Worm (Caenorhabditis elegans) whole organism, late embryonic: Measurements from ENCODE around the gene ptr-4.

Source experiments
- C38D4.7 ChIP-seq: fragments of 200-800 bp; sonication (Bioruptor generic); optimal IDR thresholded peaks from 2 replicates; lab custom pipeline; 2018; ENCODE audit warnings: mild to moderate bottlenecking, missing genetic modification characterization, moderate library complexity, missing compliant biosample characterization
- F13H6.1 ChIP-seq: sonication (generic microtip); optimal IDR thresholded peaks from 2 replicates; lab custom pipeline; 2016; ENCODE audit warnings: missing genetic modification characterization, missing compliant biosample characterization
- T23F11.4 ChIP-seq: fragments of 200-800 bp; sonication (Bioruptor generic); optimal IDR thresholded peaks from 2 replicates; lab custom pipeline; 2018; ENCODE audit warnings: mild to moderate bottlenecking, missing genetic modification characterization, missing compliant biosample characterization
- Y22D7AL.16 ChIP-seq: sonication (generic microtip); optimal IDR thresholded peaks from 2 replicates; lab custom pipeline; 2016; ENCODE audit warnings: missing genetic modification characterization, missing compliant biosample characterization
- ahr-1 ChIP-seq: sonication (generic microtip); optimal IDR thresholded peaks from 2 replicates; lab custom pipeline; 2016; ENCODE audit warnings: missing genetic modification characterization, missing compliant biosample characterization
- ceh-14 ChIP-seq: sonication (generic microtip); optimal IDR thresholded peaks from 2 replicates; lab custom pipeline; 2016; ENCODE audit warnings: missing genotype, missing genetic modification characterization, missing compliant biosample characterization
- ceh-18 ChIP-seq: sonication (generic microtip); optimal IDR thresholded peaks from 2 replicates; lab custom pipeline; 2016; ENCODE audit warnings: missing genetic modification characterization, missing compliant biosample characterization
- ceh-19 ChIP-seq: fragments of 200-800 bp; sonication (Bioruptor generic); optimal IDR thresholded peaks from 2 replicates; lab custom pipeline; 2018; ENCODE audit warnings: mild to moderate bottlenecking, missing genetic modification characterization, missing compliant biosample characterization
- ceh-22 ChIP-seq: sonication (generic microtip); optimal IDR thresholded peaks from 2 replicates; lab custom pipeline; 2017; ENCODE audit warnings: missing biosample characterization, missing genetic modification characterization
- ceh-24 ChIP-seq: sonication (generic microtip); optimal IDR thresholded peaks from 2 replicates; lab custom pipeline; 2016; ENCODE audit warnings: mild to moderate bottlenecking, missing genetic modification characterization, missing compliant biosample characterization
- ceh-30 ChIP-seq: fragments of 150-350 bp; optimal IDR thresholded peaks from 2 replicates; lab custom pipeline; 2014; ENCODE audit warnings: missing biosample characterization, missing genetic modification characterization
- ceh-31 ChIP-seq: sonication (generic microtip); optimal IDR thresholded peaks from 2 replicates; lab custom pipeline; 2016; ENCODE audit warnings: missing genetic modification characterization, missing compliant biosample characterization
- ceh-34 ChIP-seq: sonication (generic microtip); optimal IDR thresholded peaks from 2 replicates; lab custom pipeline; 2016; ENCODE audit warnings: mild to moderate bottlenecking, missing genetic modification characterization, missing compliant biosample characterization
- ceh-9 ChIP-seq: sonication (generic microtip); optimal IDR thresholded peaks from 2 replicates; lab custom pipeline; 2016; ENCODE audit warnings: mild to moderate bottlenecking, missing genetic modification characterization, inconsistent platforms, missing compliant biosample characterization
- dmd-4 ChIP-seq: sonication (generic microtip); optimal IDR thresholded peaks from 2 replicates; lab custom pipeline; 2016; ENCODE audit warnings: borderline replicate concordance, missing genetic modification characterization, missing compliant biosample characterization
- dve-1 ChIP-seq: sonication (generic microtip); optimal IDR thresholded peaks from 2 replicates; lab custom pipeline; 2017; ENCODE audit warnings: antibody characterized with exemption, mild to moderate bottlenecking, missing genetic modification characterization, missing compliant biosample characterization
- elt-2 ChIP-seq: sonication (generic microtip); optimal IDR thresholded peaks from 2 replicates; lab custom pipeline; 2016; ENCODE audit warnings: missing genetic modification reagents, missing genetic modification characterization, missing compliant biosample characterization
- ets-4 ChIP-seq: sonication (generic microtip); optimal IDR thresholded peaks from 2 replicates; lab custom pipeline; 2016; ENCODE audit warnings: missing genetic modification characterization, missing compliant biosample characterization
- eyg-1 ChIP-seq: sonication (generic microtip); optimal IDR thresholded peaks from 2 replicates; lab custom pipeline; 2016; ENCODE audit warnings: missing genotype, missing genetic modification characterization, missing compliant biosample characterization
- fkh-6 ChIP-seq: sonication (generic microtip); optimal IDR thresholded peaks from 2 replicates; lab custom pipeline; 2016; ENCODE audit warnings: missing genetic modification characterization, missing compliant biosample characterization
- gmeb-2 ChIP-seq: sonication (generic microtip); optimal IDR thresholded peaks from 2 replicates; lab custom pipeline; 2016; ENCODE audit warnings: missing genetic modification characterization, inconsistent platforms, missing compliant biosample characterization
- hlh-15 ChIP-seq: sonication (generic microtip); optimal IDR thresholded peaks from 2 replicates; lab custom pipeline; 2016; ENCODE audit warnings: missing genetic modification characterization, missing compliant biosample characterization
- hlh-30 ChIP-seq: sonication (generic microtip); optimal IDR thresholded peaks from 2 replicates; lab custom pipeline; 2017; ENCODE audit warnings: antibody characterized with exemption, missing genetic modification characterization, missing compliant biosample characterization; ENCODE audit not compliant: insufficient read depth
- hlh-6 ChIP-seq: sonication (generic microtip); optimal IDR thresholded peaks from 2 replicates; lab custom pipeline; 2016; ENCODE audit warnings: missing genotype, missing genetic modification characterization, missing compliant biosample characterization
- lim-6 ChIP-seq: sonication (generic microtip); optimal IDR thresholded peaks from 2 replicates; lab custom pipeline; 2016; ENCODE audit warnings: missing genetic modification characterization, missing compliant biosample characterization
- nfya-1 ChIP-seq: sonication (generic microtip); optimal IDR thresholded peaks from 2 replicates; lab custom pipeline; 2017; ENCODE audit warnings: missing genetic modification characterization, mild to moderate bottlenecking, missing compliant biosample characterization, antibody characterized with exemption, moderate library complexity
- nhr-11 ChIP-seq: fragments of 150-350 bp; optimal IDR thresholded peaks from 2 replicates; lab custom pipeline; 2014; ENCODE audit warnings: missing biosample characterization, missing genetic modification characterization
- nhr-232 ChIP-seq: sonication (generic microtip); optimal IDR thresholded peaks from 2 replicates; lab custom pipeline; 2016; ENCODE audit warnings: missing genetic modification characterization, missing compliant biosample characterization
- npax-4 ChIP-seq: sonication (generic microtip); optimal IDR thresholded peaks from 2 replicates; lab custom pipeline; 2016; ENCODE audit warnings: missing genetic modification characterization, missing compliant biosample characterization
- pat-9 ChIP-seq: fragments of 200-800 bp; sonication (Bioruptor generic); optimal IDR thresholded peaks from 2 replicates; lab custom pipeline; 2018; ENCODE audit warnings: mild to moderate bottlenecking, missing genetic modification characterization, moderate library complexity, missing compliant biosample characterization
- pax-1 ChIP-seq: fragments of 150-350 bp; optimal IDR thresholded peaks from 2 replicates; lab custom pipeline; 2014; ENCODE audit warnings: missing biosample characterization, missing genetic modification characterization
- pha-2 ChIP-seq: sonication (generic microtip); optimal IDR thresholded peaks from 2 replicates; lab custom pipeline; 2017; ENCODE audit warnings: mild to moderate bottlenecking, missing genetic modification characterization, missing compliant biosample characterization
- pha-4 ChIP-seq: fragments of 150-350 bp; optimal IDR thresholded peaks from 2 replicates; lab custom pipeline; 2018; ENCODE audit warnings: missing biosample characterization, missing genetic modification reagents, missing genetic modification characterization
- ref-2 ChIP-seq: sonication (generic microtip); optimal IDR thresholded peaks from 2 replicates; lab custom pipeline; 2016; ENCODE audit warnings: missing genetic modification characterization, missing compliant biosample characterization
- rnt-1 ChIP-seq: sonication (generic microtip); optimal IDR thresholded peaks from 2 replicates; lab custom pipeline; 2016; ENCODE audit warnings: missing genetic modification characterization, missing compliant biosample characterization
- sdc-2 ChIP-seq: sonication (generic microtip); optimal IDR thresholded peaks from 2 replicates; lab custom pipeline; 2016; ENCODE audit warnings: missing genotype, missing genetic modification characterization, missing compliant biosample characterization
- sox-2 ChIP-seq: fragments of 200-800 bp; sonication (Bioruptor generic); IDR thresholded peaks from 2 replicates; pipeline ENCODE4 v1.3.6; 2022; ENCODE audit warnings: missing genetic modification reagents, missing genetic modification characterization, missing compliant biosample characterization
- sox-4 ChIP-seq: sonication (generic microtip); optimal IDR thresholded peaks from 2 replicates; lab custom pipeline; 2017; ENCODE audit warnings: mild to moderate bottlenecking, missing genetic modification characterization, inconsistent platforms, missing compliant biosample characterization
- tbx-2 ChIP-seq: sonication (generic microtip); optimal IDR thresholded peaks from 2 replicates; lab custom pipeline; 2016; ENCODE audit warnings: missing genetic modification characterization, missing compliant biosample characterization
- ttx-3 ChIP-seq: sonication (generic microtip); optimal IDR thresholded peaks from 2 replicates; lab custom pipeline; 2016; ENCODE audit warnings: missing genetic modification reagents, missing genetic modification characterization, missing compliant biosample characterization
- unc-55 ChIP-seq: sonication (generic microtip); optimal IDR thresholded peaks from 2 replicates; lab custom pipeline; 2017; ENCODE audit warnings: missing biosample characterization, missing genetic modification reagents, missing genetic modification characterization
- unc-86 ChIP-seq: sonication (generic microtip); optimal IDR thresholded peaks from 2 replicates; lab custom pipeline; 2016; ENCODE audit warnings: missing genetic modification characterization, missing compliant biosample characterization
- zip-5 ChIP-seq: sonication (generic microtip); optimal IDR thresholded peaks from 2 replicates; lab custom pipeline; 2016; ENCODE audit warnings: missing genetic modification characterization, missing compliant biosample characterization

ptr-4 gene

ce11 chrX:6050078-6050477 lies 15.7 kb downstream of the ptr-4 start:
- TF ChIP-seq ceh-34 (no peak), unc-86 (tag; lab: Kevin White, UChicago) (no peak), elt-2 (tag; lab: Kevin White, UChicago) (peak; percentile 76), nhr-11 (tag; lab: Kevin White, UChicago) (no peak), T23F11.4 (GFP tag; lab: Kevin White, UChicago) (no peak), rnt-1 (tag; lab: Kevin White, UChicago) (peak; percentile 5)

ce11 chrX:6048508-6048907 lies 17.3 kb downstream of the ptr-4 start, which contains the start of gene pak-1:
pak-1 (minus strand) TSS chrX:6048608.
- no peak for TF ChIP-seq pat-9 (tag; lab: Kevin White, UChicago)
- no peak for TF ChIP-seq hlh-6 (tag; lab: Kevin White, UChicago)
- no peak for TF ChIP-seq C38D4.7
- TF ChIP-seq nfya-1 (tag; lab: Kevin White, UChicago) = no peak
- no peak for TF ChIP-seq F13H6.1 (tag; lab: Kevin White, UChicago)
- TF ChIP-seq ttx-3 (tag; lab: Kevin White, UChicago) = no peak
- TF ChIP-seq Y22D7AL.16 (tag; lab: Kevin White, UChicago) = no peak
- TF ChIP-seq ceh-24 = no peak
- TF ChIP-seq ahr-1 (tag; lab: Kevin White, UChicago) = no peak
- no peak for TF ChIP-seq ceh-30
- no peak for TF ChIP-seq dve-1 (tag; lab: Kevin White, UChicago)
- no peak for TF ChIP-seq elt-2 (tag; lab: Kevin White, UChicago)
- TF ChIP-seq sox-2 (GFP tag; lab: Robert Waterston, UW) = no peak
- no peak for TF ChIP-seq sdc-2 (tag; lab: Kevin White, UChicago)
- no peak for TF ChIP-seq npax-4 (tag; lab: Kevin White, UChicago)

ce11 chrX:6043283-6043682 lies 22.5 kb downstream of the ptr-4 start:
- TF ChIP-seq ceh-22 (tag; lab: Kevin White, UChicago) (no peak), ceh-9 (no peak), hlh-6 (tag; lab: Kevin White, UChicago) (no peak), sdc-2 (tag; lab: Kevin White, UChicago) (no peak), zip-5 (tag; lab: Kevin White, UChicago) (no peak), eyg-1 (no peak), hlh-15 (no peak), lim-6 (tag; lab: Kevin White, UChicago) (no peak), ceh-14 (no peak), rnt-1 (tag; lab: Kevin White, UChicago) (no peak), pax-1 (tag; lab: Kevin White, UChicago) (no peak), pha-2 (no peak), unc-55 (GFP tag; lab: Kevin White, UChicago) (no peak), pha-4 (tag; lab: Kevin White, UChicago) (no peak), C38D4.7 (no peak), nhr-232 (tag; lab: Kevin White, UChicago) (no peak), ets-4 (tag; lab: Kevin White, UChicago) (no peak)

ce11 chrX:6041995-6042481 lies 23.7 kb downstream of the ptr-4 start:
- TF ChIP-seq C38D4.7 (no peak), zip-5 (tag; lab: Kevin White, UChicago) (no peak), tbx-2 (tag; lab: Kevin White, UChicago) (peak; percentile 3), ceh-14 (no peak), ceh-31 (no peak), unc-86 (tag; lab: Kevin White, UChicago) (no peak), gmeb-2 (tag; lab: Kevin White, UChicago) (no peak), nfya-1 (tag; lab: Kevin White, UChicago) (peak; percentile 76), pha-2 (no peak), nhr-11 (tag; lab: Kevin White, UChicago) (no peak), ceh-19 (no peak), npax-4 (tag; lab: Kevin White, UChicago) (no peak), Y22D7AL.16 (tag; lab: Kevin White, UChicago) (no peak), pat-9 (tag; lab: Kevin White, UChicago) (no peak), elt-2 (tag; lab: Kevin White, UChicago) (peak; percentile 31), ref-2 (tag; lab: Kevin White, UChicago) (peak; percentile 42), sox-4 (tag; lab: Kevin White, UChicago) (no peak), ceh-18 (tag; lab: Kevin White, UChicago) (peak; percentile 80), dmd-4 (tag; lab: Kevin White, UChicago) (no peak), hlh-30 (tag; lab: Kevin White, UChicago) (no peak), fkh-6 (tag; lab: Kevin White, UChicago) (no peak)
